Fruit fly (Drosophila melanogaster) whole organism, embryonic: ENCODE measurements around the gene nAChRalpha5.

Source experiments
- BtbVII ChIP-seq: fragments of 200-800 bp; sonication (Bioruptor generic); optimal IDR thresholded peaks from 3 replicates; lab custom pipeline; 2017; ENCODE audit warnings: missing biosample characterization, mild to moderate bottlenecking, missing genetic modification characterization
- Bteb2 ChIP-seq: fragments of 200-800 bp; sonication (Bioruptor generic); optimal IDR thresholded peaks from 2 replicates; lab custom pipeline; 2016; ENCODE audit warnings: missing biosample characterization, missing genetic modification characterization
- CG12219 ChIP-seq: fragments of 200-800 bp; sonication (Bioruptor generic); optimal IDR thresholded peaks from 3 replicates; lab custom pipeline; 2018; ENCODE audit warnings: missing biosample characterization, mild to moderate bottlenecking, missing genetic modification characterization
- CG12391 ChIP-seq: fragments of 200-800 bp; sonication (Bioruptor generic); optimal IDR thresholded peaks from 3 replicates; lab custom pipeline; 2018; ENCODE audit warnings: missing biosample characterization, mild to moderate bottlenecking, missing genetic modification characterization, moderate library complexity
- CG14667 ChIP-seq: fragments of 200-800 bp; sonication (Bioruptor generic); IDR thresholded peaks from 2 replicates; pipeline ENCODE4 v1.3.6; 2022; ENCODE audit warnings: missing biosample characterization, missing genetic modification characterization
- CG15696 ChIP-seq: fragments of 200-800 bp; sonication (Bioruptor generic); optimal IDR thresholded peaks from 2 replicates; lab custom pipeline; 2019; ENCODE audit warnings: missing biosample characterization, mild to moderate bottlenecking, missing genetic modification characterization, moderate library complexity
- CG17328 ChIP-seq: fragments of 200-800 bp; sonication (Bioruptor generic); IDR thresholded peaks from 2 replicates; pipeline ENCODE4 v1.3.6; 2022; ENCODE audit warnings: missing biosample characterization, missing genetic modification characterization
- CG17568 ChIP-seq: fragments of 200-800 bp; sonication (Bioruptor generic); optimal IDR thresholded peaks from 2 replicates; lab custom pipeline; 2018; ENCODE audit warnings: missing biosample characterization, mild to moderate bottlenecking, missing genetic modification characterization, moderate library complexity
- CG1832 ChIP-seq: fragments of 200-800 bp; sonication (Bioruptor generic); optimal IDR thresholded peaks from 2 replicates; lab custom pipeline; 2017; ENCODE audit warnings: missing biosample characterization, mild to moderate bottlenecking, missing genetic modification characterization, inconsistent platforms
- CG18619 ChIP-seq: fragments of 200-800 bp; sonication (Bioruptor generic); optimal IDR thresholded peaks from 3 replicates; lab custom pipeline; 2017; ENCODE audit warnings: missing biosample characterization, mild to moderate bottlenecking, missing genetic modification characterization
- CG2889 ChIP-seq: fragments of 200-800 bp; sonication (Bioruptor generic); IDR thresholded peaks from 3 replicates; pipeline ENCODE4 v1.3.6; 2022; ENCODE audit warnings: missing biosample characterization, missing genetic modification characterization
- CG30403 ChIP-seq: fragments of 200-800 bp; sonication (Bioruptor generic); optimal IDR thresholded peaks from 3 replicates; lab custom pipeline; 2016; ENCODE audit warnings: missing biosample characterization, missing genetic modification characterization
- CG32767 ChIP-seq: fragments of 200-800 bp; sonication (Bioruptor generic); IDR thresholded peaks from 2 replicates; pipeline ENCODE4 v1.3.6; 2022; ENCODE audit warnings: missing biosample characterization, missing genetic modification characterization
- CG3995 ChIP-seq: fragments of 200-800 bp; sonication (Bioruptor generic); optimal IDR thresholded peaks from 3 replicates; lab custom pipeline; 2016; ENCODE audit warnings: missing biosample characterization, missing genetic modification characterization
- CG4282 ChIP-seq: fragments of 200-800 bp; sonication (Bioruptor generic); optimal IDR thresholded peaks from 2 replicates; lab custom pipeline; 2016; ENCODE audit warnings: missing biosample characterization, missing genetic modification characterization
- CG4360 ChIP-seq: fragments of 200-800 bp; sonication (Bioruptor generic); IDR thresholded peaks from 2 replicates; pipeline ENCODE4 v1.3.6; 2022; ENCODE audit warnings: missing biosample characterization, missing genetic modification characterization
- CG8478 ChIP-seq: fragments of >200 bp; optimal IDR thresholded peaks from 2 replicates; lab custom pipeline; 2018
- Dfd ChIP-seq, 2 experiments: fragments of >200 bp; optimal IDR thresholded peaks; 2 replicates each; lab custom pipeline; 2017; ENCODE audit warnings: missing biosample characterization in 2 of 2, missing genetic modification characterization in 2 of 2
- Dp ChIP-seq: fragments of 200-800 bp; sonication (Bioruptor generic); optimal IDR thresholded peaks from 2 replicates; lab custom pipeline; 2018; ENCODE audit warnings: missing biosample characterization, mild to moderate bottlenecking, missing genetic modification characterization, moderate library complexity
- E2f1 ChIP-seq: fragments of 200-800 bp; sonication (Bioruptor generic); IDR thresholded peaks from 2 replicates; pipeline ENCODE4 v1.3.6; 2022; ENCODE audit warnings: missing biosample characterization, missing genetic modification characterization
- HLH3B ChIP-seq: fragments of 200-800 bp; sonication (Bioruptor generic); IDR thresholded peaks from 2 replicates; pipeline ENCODE4 v1.3.6; 2022; ENCODE audit warnings: missing biosample characterization, missing genetic modification characterization
- HLH4C ChIP-seq: fragments of 200-800 bp; sonication (Bioruptor generic); IDR thresholded peaks from 3 replicates; pipeline ENCODE4 v1.3.6; 2022; ENCODE audit warnings: missing biosample characterization, missing genetic modification characterization; ENCODE audit not compliant: partially characterized antibody
- Kr ChIP-seq: fragments of 200-800 bp; sonication (Bioruptor generic); optimal IDR thresholded peaks from 2 replicates; lab custom pipeline; 2017; ENCODE audit warnings: missing biosample characterization, mild to moderate bottlenecking, missing genetic modification characterization
- NC2α ChIP-seq: fragments of 200-800 bp; sonication (Bioruptor generic); optimal IDR thresholded peaks from 2 replicates; lab custom pipeline; 2016; ENCODE audit warnings: missing biosample characterization, missing genetic modification characterization
- Xbp1 ChIP-seq: fragments of 200-800 bp; sonication (Bioruptor generic); optimal IDR thresholded peaks from 3 replicates; lab custom pipeline; 2016; ENCODE audit warnings: missing biosample characterization, mild to moderate bottlenecking, missing genetic modification characterization
- abd-A ChIP-seq: fragments of 200-800 bp; sonication (Bioruptor generic); optimal IDR thresholded peaks from 3 replicates; lab custom pipeline; 2019; ENCODE audit warnings: missing biosample characterization, mild to moderate bottlenecking, missing genetic modification characterization, moderate library complexity
- ara ChIP-seq: fragments of 200-800 bp; sonication (Bioruptor generic); IDR thresholded peaks from 2 replicates; pipeline ENCODE4 v1.3.6; 2022; ENCODE audit warnings: missing biosample characterization, missing genetic modification characterization
- ato ChIP-seq: fragments of 200-800 bp; sonication (Bioruptor generic); IDR thresholded peaks from 2 replicates; pipeline ENCODE4 v1.3.6; 2022; ENCODE audit warnings: missing biosample characterization, missing genetic modification characterization; ENCODE audit not compliant: partially characterized antibody
- bsh ChIP-seq, 2 experiments: fragments of 200-800 bp; sonication (Bioruptor generic); optimal IDR thresholded peaks; 2 replicates each; lab custom pipeline; 2017 to 2018; ENCODE audit warnings: mild to moderate bottlenecking in 2 of 2, missing biosample characterization in 2 of 2, missing genetic modification characterization in 2 of 2, moderate library complexity in 1 of 2
- caup ChIP-seq: fragments of 200-800 bp; sonication (Bioruptor generic); optimal IDR thresholded peaks from 3 replicates; lab custom pipeline; 2017; ENCODE audit warnings: missing biosample characterization, mild to moderate bottlenecking, missing genetic modification characterization, moderate library complexity; ENCODE audit not compliant: severe bottlenecking
- croc ChIP-seq: fragments of 200-800 bp; sonication (Bioruptor generic); conservative IDR thresholded peaks from 3 replicates; pipeline ENCODE4 v1.3.6; 2022; ENCODE audit warnings: missing biosample characterization, missing genetic modification characterization
- dmrt99B ChIP-seq: fragments of 200-800 bp; sonication (Bioruptor generic); optimal IDR thresholded peaks from 2 replicates; lab custom pipeline; 2018; ENCODE audit warnings: missing biosample characterization, mild to moderate bottlenecking, missing genetic modification characterization, moderate library complexity
- ems ChIP-seq: fragments of 200-800 bp; sonication (Bioruptor generic); optimal IDR thresholded peaks from 3 replicates; lab custom pipeline; 2016; ENCODE audit warnings: missing biosample characterization, missing genetic modification characterization
- fru ChIP-seq: fragments of >200 bp; optimal IDR thresholded peaks from 2 replicates; lab custom pipeline; 2017
- gce ChIP-seq: fragments of 200-800 bp; sonication (Bioruptor generic); IDR thresholded peaks from 3 replicates; pipeline ENCODE4 v1.3.6; 2022; ENCODE audit warnings: missing biosample characterization, missing genetic modification characterization
- gcm ChIP-seq: fragments of 200-800 bp; sonication (Bioruptor generic); optimal IDR thresholded peaks from 2 replicates; lab custom pipeline; 2019; ENCODE audit warnings: missing biosample characterization, mild to moderate bottlenecking, missing genetic modification characterization, moderate library complexity
- h ChIP-seq: fragments of >200 bp; optimal IDR thresholded peaks from 2 replicates; lab custom pipeline; 2017
- her ChIP-seq: fragments of 200-800 bp; sonication (Bioruptor generic); optimal IDR thresholded peaks from 2 replicates; lab custom pipeline; 2016; ENCODE audit warnings: missing biosample characterization, missing genetic modification characterization
- jigr1 ChIP-seq: fragments of 200-800 bp; sonication (Bioruptor generic); IDR thresholded peaks from 3 replicates; pipeline ENCODE4 v1.3.6; 2022; ENCODE audit warnings: missing biosample characterization, missing genetic modification characterization
- ken ChIP-seq: fragments of 200-800 bp; sonication (Bioruptor generic); IDR thresholded peaks from 3 replicates; pipeline ENCODE4 v1.3.6; 2022; ENCODE audit warnings: missing biosample characterization, missing genetic modification characterization
- knrl ChIP-seq: fragments of 200-800 bp; sonication (Bioruptor generic); IDR thresholded peaks from 3 replicates; pipeline ENCODE4 v1.3.6; 2022; ENCODE audit warnings: missing biosample characterization, missing genetic modification characterization; ENCODE audit not compliant: partially characterized antibody
- mirr ChIP-seq: fragments of 200-800 bp; sonication (Bioruptor generic); optimal IDR thresholded peaks from 3 replicates; lab custom pipeline; 2018; ENCODE audit warnings: missing biosample characterization, mild to moderate bottlenecking, missing genetic modification characterization
- mld ChIP-seq: fragments of 200-800 bp; sonication (Bioruptor generic); IDR thresholded peaks from 3 replicates; pipeline ENCODE4 v1.3.6; 2022; ENCODE audit warnings: missing biosample characterization, missing genetic modification characterization; ENCODE audit not compliant: partially characterized antibody
- pum ChIP-seq: fragments of 200-800 bp; sonication (Bioruptor generic); optimal IDR thresholded peaks from 2 replicates; lab custom pipeline; 2016; ENCODE audit warnings: missing biosample characterization, missing genetic modification characterization
- salm ChIP-seq: fragments of 200-800 bp; sonication (Bioruptor generic); optimal IDR thresholded peaks from 2 replicates; lab custom pipeline; 2018; ENCODE audit warnings: missing biosample characterization, mild to moderate bottlenecking, missing genetic modification characterization
- schlank ChIP-seq: fragments of 200-800 bp; sonication (Bioruptor generic); optimal IDR thresholded peaks from 2 replicates; lab custom pipeline; 2018; ENCODE audit warnings: missing biosample characterization, mild to moderate bottlenecking, missing genetic modification characterization
- sr ChIP-seq: fragments of 200-800 bp; sonication (Bioruptor generic); IDR thresholded peaks from 3 replicates; pipeline ENCODE4 v1.3.6; 2022; ENCODE audit warnings: missing biosample characterization, missing genetic modification characterization
- stc ChIP-seq: fragments of 200-800 bp; sonication (Bioruptor generic); IDR thresholded peaks from 2 replicates; pipeline ENCODE4 v1.3.6; 2022; ENCODE audit warnings: missing biosample characterization, missing genetic modification characterization
- tgo ChIP-seq: fragments of 200-800 bp; sonication (Bioruptor generic); IDR thresholded peaks from 3 replicates; pipeline ENCODE4 v1.3.6; 2022; ENCODE audit warnings: missing biosample characterization, missing genetic modification characterization
- trem ChIP-seq: fragments of 200-800 bp; optimal IDR thresholded peaks from 3 replicates; lab custom pipeline; 2019; ENCODE audit warnings: missing biosample characterization, mild to moderate bottlenecking, missing genetic modification characterization, moderate library complexity
- ttk ChIP-seq: fragments of 200-800 bp; sonication (Bioruptor generic); IDR thresholded peaks from 2 replicates; pipeline ENCODE4 v2.1.2; 2022; ENCODE audit warnings: missing biosample characterization, missing genetic modification characterization

The nAChRalpha5 gene

DNA sequence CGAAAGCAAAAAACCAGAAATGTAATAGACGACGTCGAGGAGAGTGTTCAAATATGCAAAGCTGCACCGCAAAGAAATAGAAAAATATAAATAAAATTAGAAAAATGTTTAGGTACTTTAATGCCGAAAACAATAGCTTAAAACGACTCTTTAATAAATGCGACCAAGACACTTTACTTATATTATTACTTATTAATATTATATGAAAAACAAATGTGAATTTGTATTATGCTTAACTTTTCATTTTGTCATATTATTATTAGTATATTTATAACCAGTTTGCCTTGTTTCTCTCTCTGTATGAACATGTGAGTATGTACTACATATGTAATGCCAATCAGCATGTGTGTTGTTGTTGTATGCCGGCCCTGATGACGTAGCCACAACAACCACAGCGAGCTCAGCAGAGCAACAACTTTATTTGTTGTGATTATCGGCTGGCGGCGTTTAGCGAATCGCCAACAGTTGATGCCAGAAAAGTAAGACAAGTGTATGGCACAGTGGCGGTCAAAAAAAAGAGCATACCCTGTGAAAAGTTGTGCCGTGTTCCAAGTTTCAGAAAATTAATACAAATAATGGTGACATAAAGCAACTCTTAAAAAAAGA, 17.7 kb upstream of the nAChRalpha5 start (continued):
- TF ChIP-seq gcm (peak; percentile 95), bsh (GFP tag; optimal IDR thresholded peaks at IDR 0.05; lab: Kevin White, UChicago) (peak; percentile 65 to 96), CG17328 (GFP tag; lab: Robert Waterston, UW) (peak; percentile 89), mirr (peak; percentile 99), HLH3B (GFP tag; lab: Robert Waterston, UW) (peak; percentile 91), gce (peak; percentile 72; the same call in 1 of the 3 replicates), CG12219 (GFP tag; lab: Kevin White, UChicago) (peak; percentile 51), schlank (peak; percentile 54), ato (GFP tag; lab: Robert Waterston, UW) (no peak), caup (GFP tag; lab: Kevin White, UChicago) (peak; percentile 88), NC2α (GFP tag; lab: Kevin White, UChicago) (no peak), croc (GFP tag; lab: Robert Waterston, UW) (peak; percentile 91), CG14667 (peak; percentile 89), ems (GFP tag; lab: Kevin White, UChicago) (peak; percentile 32), h (lab: Kevin White, UChicago) (no peak), CG1832 (GFP tag; lab: Kevin White, UChicago) (no peak), knrl (GFP tag; lab: Robert Waterston, UW) (no peak), her (GFP tag; lab: Kevin White, UChicago) (peak; percentile 19), CG15696 (tag; lab: Kevin White, UChicago) (peak; percentile 85), CG8478 (lab: Kevin White, UChicago) (no peak), Dfd (GFP tag; optimal IDR thresholded peaks at IDR 0.05; lab: Kevin White, UChicago) (no peak), tgo (GFP tag; lab: Robert Waterston, UW) (peak; percentile 93), trem (tag; lab: Kevin White, UChicago) (peak; percentile 95), CG17568 (peak; percentile 71), ken (GFP tag; lab: Robert Waterston, UW) (peak; percentile 50; the same call in 2 of the 3 replicates), HLH4C (GFP tag; lab: Robert Waterston, UW) (no peak), Bteb2 (GFP tag; lab: Kevin White, UChicago) (no peak), E2f1 (peak; percentile 92), stc (GFP tag; lab: Robert Waterston, UW) (peak; percentile 93), sr (GFP tag; lab: Robert Waterston, UW) (peak; percentile 64; the same call in 2 of the 3 replicates), Xbp1 (GFP tag; lab: Kevin White, UChicago) (peak; percentile 78), BtbVII (GFP tag; lab: Kevin White, UChicago) (peak; percentile 97), fru (no peak), mld (GFP tag; lab: Robert Waterston, UW) (no peak), jigr1 (GFP tag; lab: Robert Waterston, UW) (peak; percentile 76), CG4282 (no peak), CG3995 (GFP tag; lab: Kevin White, UChicago) (no peak), CG30403 (GFP tag; lab: Kevin White, UChicago) (peak; percentile 89), Kr (GFP tag; lab: Kevin White, UChicago) (no peak), CG32767 (peak; percentile 85), abd-A (tag; lab: Kevin White, UChicago) (peak; percentile 46), CG4360 (GFP tag; lab: Robert Waterston, UW) (peak; percentile 95), ttk (GFP tag; lab: Robert Waterston, UW) (peak; percentile 89), CG12391 (tag; lab: Kevin White, UChicago) (peak; percentile 97), dmrt99B (tag; lab: Kevin White, UChicago) (peak; percentile 96), Dp (GFP tag; lab: Kevin White, UChicago) (no peak), CG2889 (GFP tag; lab: Robert Waterston, UW) (peak; percentile 87), CG18619 (GFP tag; lab: Kevin White, UChicago) (peak; percentile 93), ara (peak; percentile 89), salm (tag; lab: Kevin White, UChicago) (peak; percentile 95), pum (GFP tag; lab: Kevin White, UChicago) (peak; percentile 40)
